Worm (Caenorhabditis elegans): Measurements from ENCODE around the gene clec-247.

clec-247 gene

DNA sequence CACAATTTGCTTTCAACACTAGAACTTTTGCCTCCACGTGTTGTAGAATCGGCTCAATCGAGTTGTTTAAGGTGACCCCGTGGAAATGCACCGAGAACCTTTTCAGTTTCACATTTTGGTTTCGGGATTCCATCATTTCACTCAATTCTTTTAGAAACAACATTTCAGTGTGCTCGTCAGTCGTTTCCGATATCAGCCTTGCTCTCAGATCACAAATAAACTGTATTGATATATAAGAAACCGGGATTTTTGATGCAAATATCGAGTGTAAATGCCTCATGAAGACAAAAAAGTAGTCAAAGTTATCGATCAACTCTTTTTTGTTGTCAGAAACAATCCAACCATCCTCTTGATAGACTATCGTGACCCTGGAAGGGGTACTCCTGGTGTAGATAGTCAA, 17.2 kb upstream of the clec-247 start:
- TF ChIP-seq ref-1 (GFP tag; conservative IDR thresholded peaks at IDR 0.05): no peak
- no peak for TF ChIP-seq med-1 (GFP tag; optimal IDR thresholded peaks at IDR 0.05; ENCODE audit: insufficient read depth)
- no peak for TF ChIP-seq ztf-23 (GFP tag; IDR thresholded peaks at IDR 0.05)
- no peak for TF ChIP-seq T22C8.4 (GFP tag; IDR thresholded peaks at IDR 0.05)
- no peak for TF ChIP-seq ztf-29 (GFP tag; IDR thresholded peaks at IDR 0.05)
- TF ChIP-seq klf-2 (GFP tag; conservative IDR thresholded peaks at IDR 0.05): no peak

DNA sequence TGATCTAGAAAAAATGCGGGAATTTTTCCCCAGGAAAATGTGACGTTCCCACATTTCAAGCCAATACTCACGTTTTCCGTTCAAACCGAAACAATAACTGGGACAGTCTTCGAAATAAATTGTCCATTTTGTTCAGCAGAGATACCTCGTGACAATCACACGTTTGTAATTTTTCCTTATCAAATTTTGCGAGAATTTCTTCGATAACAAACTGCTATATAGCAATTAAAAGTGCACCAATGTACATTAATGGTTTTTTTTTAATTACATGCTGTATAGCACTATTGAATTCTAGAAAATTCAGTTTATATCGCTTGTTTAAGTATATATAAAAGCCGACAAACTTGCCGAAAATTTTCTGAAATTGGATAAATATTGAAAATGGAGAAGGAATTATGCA, 16.5 kb upstream of the clec-247 start, which contains the start of gene R10E8.6:
Gene R10E8.6 (minus strand): TSS at position 154 of the 400 bp plus-strand sequence.
- TF ChIP-seq ref-1 (GFP tag; conservative IDR thresholded peaks at IDR 0.05) (no peak), cog-1 (tag; optimal IDR thresholded peaks at IDR 0.05) (no peak), ztf-29 (GFP tag; IDR thresholded peaks at IDR 0.05) (no peak), ztf-23 (GFP tag; IDR thresholded peaks at IDR 0.05) (no peak), med-1 (GFP tag; optimal IDR thresholded peaks at IDR 0.05; ENCODE audit: insufficient read depth) (no peak), klf-2 (GFP tag; conservative IDR thresholded peaks at IDR 0.05) (no peak)

DNA sequence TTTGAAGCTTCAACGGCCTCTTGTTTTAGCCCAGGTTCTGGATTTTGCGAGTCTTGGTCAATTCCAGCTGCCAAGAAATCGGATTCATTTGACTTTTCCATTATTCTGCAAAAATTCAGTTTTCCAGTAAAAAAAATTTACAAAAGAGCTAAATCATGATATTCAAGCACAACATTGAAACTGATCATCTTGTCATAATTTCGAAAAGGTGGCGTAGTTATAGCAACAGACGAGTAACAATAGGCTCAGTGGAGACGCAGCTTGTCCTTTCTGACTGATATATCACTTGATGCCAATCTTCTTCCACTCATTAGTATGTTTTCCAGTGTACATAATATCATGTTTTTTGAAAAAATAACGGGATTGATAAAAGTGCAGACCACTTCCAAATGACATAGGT, 14.0 kb upstream of the clec-247 start, which contains the start of gene fbxa-213:
Gene fbxa-213 (minus strand): TSS at position 101 of the 400 bp plus-strand sequence.
- TF ChIP-seq klf-2 (GFP tag; conservative IDR thresholded peaks at IDR 0.05) (no peak), T22C8.4 (GFP tag; IDR thresholded peaks at IDR 0.05) (no peak), med-1 (GFP tag; optimal IDR thresholded peaks at IDR 0.05; ENCODE audit: insufficient read depth) (no peak), flt-1 (GFP tag; IDR thresholded peaks at IDR 0.05) (no peak), ztf-29 (GFP tag; IDR thresholded peaks at IDR 0.05) (no peak), ztf-23 (GFP tag; IDR thresholded peaks at IDR 0.05) (no peak), ref-1 (GFP tag; conservative IDR thresholded peaks at IDR 0.05) (no peak), cog-1 (tag; optimal IDR thresholded peaks at IDR 0.05) (no peak), tab-1 (GFP tag; IDR thresholded peaks at IDR 0.05) (no peak)

DNA sequence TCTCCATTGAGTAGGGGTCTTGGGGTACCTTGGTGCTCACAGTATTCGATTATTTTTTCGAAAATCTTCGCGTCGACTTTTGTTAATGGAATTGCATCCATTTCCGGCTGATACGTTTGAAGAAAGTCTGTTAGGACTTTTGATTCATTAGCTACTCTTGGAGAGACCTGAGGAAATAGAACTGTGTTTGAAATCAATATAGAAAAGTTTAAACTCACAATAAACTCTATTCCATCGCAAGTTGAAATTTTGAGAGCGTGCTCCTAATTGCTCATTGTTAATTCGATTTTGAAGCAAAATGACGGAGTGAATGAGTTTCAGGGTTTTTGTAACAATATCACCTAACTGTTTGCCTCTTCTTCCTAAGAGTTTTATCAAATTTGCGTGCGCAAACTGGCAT, 12.8 kb upstream of the clec-247 start, which contains the start of gene skr-6:
Gene skr-6 (minus strand): TSS at position 101 of the 400 bp plus-strand sequence.
- TF ChIP-seq ztf-23 (GFP tag; IDR thresholded peaks at IDR 0.05) (no peak), ztf-29 (GFP tag; IDR thresholded peaks at IDR 0.05) (no peak), tab-1 (GFP tag; IDR thresholded peaks at IDR 0.05) (no peak), klf-2 (GFP tag; conservative IDR thresholded peaks at IDR 0.05) (no peak), cog-1 (tag; optimal IDR thresholded peaks at IDR 0.05) (no peak), ref-1 (GFP tag; conservative IDR thresholded peaks at IDR 0.05) (no peak), med-1 (GFP tag; optimal IDR thresholded peaks at IDR 0.05; ENCODE audit: insufficient read depth) (no peak), flt-1 (GFP tag; IDR thresholded peaks at IDR 0.05) (no peak), T22C8.4 (GFP tag; IDR thresholded peaks at IDR 0.05) (no peak)

DNA sequence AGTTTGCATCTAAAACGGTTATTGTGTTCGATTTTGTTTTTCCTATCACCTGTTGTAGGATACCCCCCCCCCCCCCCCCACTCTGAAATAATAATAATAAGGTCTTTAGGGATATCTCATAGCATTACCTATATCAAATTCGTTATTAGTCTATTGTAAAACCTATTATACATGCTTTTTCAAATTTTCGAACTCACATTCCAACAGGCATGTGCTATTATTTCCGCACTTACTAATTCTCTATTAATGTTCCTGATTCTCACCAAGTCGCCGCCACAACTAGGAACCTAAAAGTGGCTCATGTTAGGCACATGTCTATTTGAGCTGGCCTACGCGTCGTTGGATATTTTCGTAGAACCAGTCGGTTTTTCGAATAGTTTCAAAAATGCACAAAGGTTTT, 12.3 kb upstream of the clec-247 start, which contains the start of gene Y37H2C.4:
Gene Y37H2C.4 (plus strand): TSS at position 301 of the 400 bp plus-strand sequence.
- no peak for TF ChIP-seq cog-1 (tag; optimal IDR thresholded peaks at IDR 0.05)
- TF ChIP-seq med-1 (GFP tag; optimal IDR thresholded peaks at IDR 0.05; ENCODE audit: insufficient read depth): no peak
- no peak for TF ChIP-seq klf-2 (GFP tag; conservative IDR thresholded peaks at IDR 0.05)
- no peak for TF ChIP-seq ref-1 (GFP tag; conservative IDR thresholded peaks at IDR 0.05)
- TF ChIP-seq tab-1 (GFP tag; IDR thresholded peaks at IDR 0.05): no peak
- TF ChIP-seq ztf-29 (GFP tag; IDR thresholded peaks at IDR 0.05): no peak
- TF ChIP-seq ztf-23 (GFP tag; IDR thresholded peaks at IDR 0.05): no peak
- no peak for TF ChIP-seq T22C8.4 (GFP tag; IDR thresholded peaks at IDR 0.05)
- no peak for TF ChIP-seq flt-1 (GFP tag; IDR thresholded peaks at IDR 0.05)

DNA sequence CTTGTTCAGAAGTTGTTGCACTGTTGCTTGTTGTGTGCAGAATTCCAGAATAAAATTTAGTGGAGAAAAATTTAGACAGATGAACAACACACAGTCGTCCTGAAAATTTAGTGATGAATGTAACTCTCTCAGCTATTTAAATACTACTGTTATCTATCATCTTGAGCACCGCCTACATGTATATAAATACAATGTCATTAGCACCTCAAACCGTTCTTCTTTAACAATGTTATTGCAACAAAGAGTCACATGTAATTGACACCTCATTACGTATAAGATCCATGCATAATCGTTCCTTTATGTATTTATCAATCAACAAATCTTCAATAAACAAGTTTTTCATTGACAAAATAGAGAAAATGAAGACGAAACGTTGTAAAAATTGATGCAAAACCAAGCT, 1.9 kb upstream of the clec-247 start, which contains the start of gene Y51A2A.16:
Gene Y51A2A.16 (minus strand): TSS at position 101 of the 400 bp plus-strand sequence.
- TF ChIP-seq flt-1 (GFP tag; IDR thresholded peaks at IDR 0.05): no peak
- TF ChIP-seq klf-2 (GFP tag; conservative IDR thresholded peaks at IDR 0.05): no peak
- no peak for TF ChIP-seq ztf-29 (GFP tag; IDR thresholded peaks at IDR 0.05)

DNA sequence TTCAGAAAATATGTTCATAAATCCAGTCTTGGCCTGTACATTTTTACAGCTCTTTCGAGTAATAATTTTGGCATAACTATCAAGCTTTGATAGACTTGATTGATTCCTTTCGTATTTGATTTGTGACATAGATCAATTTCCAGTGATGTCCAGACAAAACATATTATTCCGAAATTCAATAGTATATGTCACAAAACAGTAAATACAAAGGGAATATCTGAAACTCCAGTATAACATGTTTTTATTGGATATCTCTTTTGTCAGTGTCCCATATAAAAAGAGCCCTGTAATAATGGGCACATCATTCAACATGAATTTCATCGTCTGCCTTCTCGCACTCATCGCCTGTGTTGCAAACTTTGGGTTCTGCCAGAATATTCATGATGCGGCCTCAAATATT, 7.9 kb downstream of the clec-247 start, which contains the start of gene Y51A2A.4:
Gene Y51A2A.4 (plus strand): TSS at position 301 of the 400 bp plus-strand sequence.
- TF ChIP-seq klf-2 (GFP tag; conservative IDR thresholded peaks at IDR 0.05) (no peak), ztf-23 (GFP tag; IDR thresholded peaks at IDR 0.05) (no peak), T22C8.4 (GFP tag; IDR thresholded peaks at IDR 0.05) (no peak), cog-1 (tag; optimal IDR thresholded peaks at IDR 0.05) (no peak), ztf-29 (GFP tag; IDR thresholded peaks at IDR 0.05) (no peak), ref-1 (GFP tag; conservative IDR thresholded peaks at IDR 0.05) (no peak), med-1 (GFP tag; optimal IDR thresholded peaks at IDR 0.05; ENCODE audit: insufficient read depth) (no peak), tab-1 (GFP tag; IDR thresholded peaks at IDR 0.05) (no peak), flt-1 (GFP tag; IDR thresholded peaks at IDR 0.05) (no peak)

DNA sequence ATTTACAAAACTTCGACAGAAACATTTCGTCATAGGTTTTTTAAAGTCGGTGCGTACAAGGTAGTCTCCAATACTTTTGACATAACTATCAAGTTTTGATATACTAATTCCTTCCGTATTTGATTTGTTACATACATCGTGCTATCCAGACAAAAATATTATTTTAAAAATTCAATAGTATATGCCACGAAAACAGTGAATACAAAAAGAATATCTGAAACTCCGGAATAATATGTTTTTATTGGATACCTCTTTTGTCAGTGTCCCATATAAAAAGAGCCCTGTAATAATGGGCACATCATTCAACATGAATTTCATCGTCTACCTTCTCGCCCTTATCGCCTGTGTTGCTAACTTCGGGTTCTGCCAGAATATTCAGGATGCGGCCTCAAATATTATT, 9.6 kb downstream of the clec-247 start, which contains the start of gene Y51A2A.12:
Gene Y51A2A.12 (plus strand): TSS at position 301 of the 400 bp plus-strand sequence.
- TF ChIP-seq ref-1 (GFP tag; conservative IDR thresholded peaks at IDR 0.05) (no peak), tab-1 (GFP tag; IDR thresholded peaks at IDR 0.05) (no peak), med-1 (GFP tag; optimal IDR thresholded peaks at IDR 0.05; ENCODE audit: insufficient read depth) (no peak), ztf-23 (GFP tag; IDR thresholded peaks at IDR 0.05) (no peak), klf-2 (GFP tag; conservative IDR thresholded peaks at IDR 0.05) (no peak), flt-1 (GFP tag; IDR thresholded peaks at IDR 0.05) (no peak), ztf-29 (GFP tag; IDR thresholded peaks at IDR 0.05) (no peak), T22C8.4 (GFP tag; IDR thresholded peaks at IDR 0.05) (no peak), cog-1 (tag; optimal IDR thresholded peaks at IDR 0.05) (no peak)

DNA sequence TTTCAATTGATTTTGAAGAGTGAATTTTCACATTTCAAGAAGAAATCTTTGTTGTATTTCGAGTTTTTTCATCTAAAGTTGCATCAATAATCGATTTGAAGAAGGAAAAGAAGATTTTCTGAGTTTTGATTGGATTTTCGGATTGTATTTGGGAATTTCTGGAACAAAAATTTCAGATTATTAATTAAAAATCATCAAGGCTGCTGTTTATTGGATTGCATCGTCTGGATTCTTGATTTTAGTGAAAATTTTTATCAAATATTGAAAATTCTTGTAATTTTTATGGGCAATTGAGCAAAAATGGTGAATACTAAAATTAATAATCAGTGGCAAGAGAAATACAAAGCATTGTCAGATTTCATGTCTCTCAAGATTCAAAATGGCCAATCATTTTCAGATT, 15.8 kb downstream of the clec-247 start, which contains the start of gene Y51A2A.5:
Gene Y51A2A.5 (plus strand): TSS at position 301 of the 400 bp plus-strand sequence.
- TF ChIP-seq ref-1 (GFP tag; conservative IDR thresholded peaks at IDR 0.05) (no peak), ztf-29 (GFP tag; IDR thresholded peaks at IDR 0.05) (no peak), med-1 (GFP tag; optimal IDR thresholded peaks at IDR 0.05; ENCODE audit: insufficient read depth) (no peak), flt-1 (GFP tag; IDR thresholded peaks at IDR 0.05) (no peak), klf-2 (GFP tag; conservative IDR thresholded peaks at IDR 0.05) (no peak), T22C8.4 (GFP tag; IDR thresholded peaks at IDR 0.05) (no peak), ztf-23 (GFP tag; IDR thresholded peaks at IDR 0.05) (no peak), cog-1 (tag; optimal IDR thresholded peaks at IDR 0.05) (no peak), tab-1 (GFP tag; IDR thresholded peaks at IDR 0.05) (no peak)

DNA sequence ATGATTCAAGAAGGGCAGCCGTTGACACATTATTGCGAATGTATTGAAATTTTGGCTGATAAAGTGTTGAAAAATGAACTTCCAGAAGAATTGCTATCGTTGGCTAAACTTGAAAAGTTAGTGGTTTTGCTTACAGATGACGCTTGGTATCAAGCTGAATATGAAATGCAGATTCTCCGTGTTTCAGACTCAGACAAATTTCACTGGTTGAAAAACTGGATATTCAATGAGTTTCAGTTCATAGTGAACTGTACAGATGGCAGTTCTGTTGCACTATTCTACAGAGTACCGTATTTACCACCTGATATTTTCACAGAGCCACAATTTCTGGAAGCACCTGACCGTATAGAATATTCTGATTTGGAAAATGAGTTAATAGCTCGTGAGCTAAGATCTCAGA, 16.6 kb downstream of the clec-247 start:
- TF ChIP-seq T22C8.4 (GFP tag; IDR thresholded peaks at IDR 0.05): no peak
- no peak for TF ChIP-seq flt-1 (GFP tag; IDR thresholded peaks at IDR 0.05)
- no peak for TF ChIP-seq ztf-23 (GFP tag; IDR thresholded peaks at IDR 0.05)
- TF ChIP-seq cog-1 (tag; optimal IDR thresholded peaks at IDR 0.05): no peak
- TF ChIP-seq ref-1 (GFP tag; conservative IDR thresholded peaks at IDR 0.05): no peak
- no peak for TF ChIP-seq tab-1 (GFP tag; IDR thresholded peaks at IDR 0.05)

Measured in whole organism, midembryonic.